Worm (Caenorhabditis elegans): ENCODE measurements around the gene T05C12.9.

T05C12.9 gene

ce11 chrII:8177095-8177494 is 15.9 kb downstream of the T05C12.9 start, which contains the start of gene acr-14 (continued):
- TF ChIP-seq dmd-6 (GFP tag; IDR thresholded peaks at IDR 0.05) (no peak), hlh-30 (tag; optimal IDR thresholded peaks at IDR 0.05; ENCODE audit: insufficient read depth) (no peak)

- TF ChIP-seq unc-62 (GFP tag; optimal IDR thresholded peaks at IDR 0.05 in 1 of 2) (peak in 1 of 2 experiments; percentile 91), unc-62 (tag; optimal IDR thresholded peaks at IDR 0.05) (no peak), unc-39 (tag; optimal IDR thresholded peaks at IDR 0.05) (no peak), dpl-1 (GFP tag; optimal IDR thresholded peaks at IDR 0.05) (no peak), unc-130 (GFP tag; optimal IDR thresholded peaks at IDR 0.05) (no peak)
Observed at ce11 chrII:8174148-8174547, 18.9 kb downstream of the T05C12.9 start.

- no peak for TF ChIP-seq nhr-11 (tag; optimal IDR thresholded peaks at IDR 0.05)
- TF ChIP-seq dpl-1 (GFP tag; optimal IDR thresholded peaks at IDR 0.05), result no peak
- TF ChIP-seq lin-13 (GFP tag; optimal IDR thresholded peaks at IDR 0.05), result no peak
- no peak for TF ChIP-seq zfp-2 (tag; optimal IDR thresholded peaks at IDR 0.05)
- TF ChIP-seq pha-4 (GFP tag; IDR thresholded peaks at IDR 0.05), result no peak
- TF ChIP-seq pha-4 (tag; optimal IDR thresholded peaks at IDR 0.05), result no peak
- no peak for TF ChIP-seq F26F4.8 (GFP tag; conservative IDR thresholded peaks at IDR 0.05)
- no peak for TF ChIP-seq ceh-44 (GFP tag; IDR thresholded peaks at IDR 0.05)
- no peak for TF ChIP-seq lin-1 (GFP tag; IDR thresholded peaks at IDR 0.05)
- no peak for TF ChIP-seq nhr-25 (tag; optimal IDR thresholded peaks at IDR 0.05; ENCODE audit: borderline replicate concordance, insufficient read depth)
- no peak for TF ChIP-seq dmd-6 (GFP tag; IDR thresholded peaks at IDR 0.05)
- TF ChIP-seq egl-27 (tag; optimal IDR thresholded peaks at IDR 0.05), result no peak
- TF ChIP-seq F37D6.2 (tag; optimal IDR thresholded peaks at IDR 0.05), result no peak
- no peak for TF ChIP-seq arid-1 (GFP tag; conservative IDR thresholded peaks at IDR 0.05)
- TF ChIP-seq aly-2 (tag; optimal IDR thresholded peaks at IDR 0.05), result no peak
Observed at ce11 chrII:8173449-8173848, 19.6 kb downstream of the T05C12.9 start, which contains the start of the genes decr-1.3 and T05C12.1. TSS of gene decr-1.3 (minus strand) at chrII:8173549. TSS of gene T05C12.1 (plus strand) at chrII:8173680.

- TF ChIP-seq dmd-6 (GFP tag; IDR thresholded peaks at IDR 0.05) (no peak), skn-1 (tag; optimal IDR thresholded peaks at IDR 0.05) (no peak), nhr-102 (tag; optimal IDR thresholded peaks at IDR 0.05) (no peak), sdz-12 (GFP tag; optimal IDR thresholded peaks at IDR 0.05) (no peak), ztf-7 (tag; optimal IDR thresholded peaks at IDR 0.05) (no peak), zip-2 (tag; optimal IDR thresholded peaks at IDR 0.05) (no peak), F44E2.7 (GFP tag; IDR thresholded peaks at IDR 0.05) (no peak), nhr-10 (tag; optimal IDR thresholded peaks at IDR 0.05) (no peak), zag-1 (tag; optimal IDR thresholded peaks at IDR 0.05) (no peak), T20F7.1 (GFP tag; optimal IDR thresholded peaks at IDR 0.05) (no peak), lin-38 (GFP tag; IDR thresholded peaks at IDR 0.05) (no peak), lsy-2 (tag; optimal IDR thresholded peaks at IDR 0.05) (no peak)
Observed at ce11 chrII:8170374-8170773, 22.7 kb downstream of the T05C12.9 start, which contains the start of gene T05C12.11. TSS of gene T05C12.11 (minus strand) at chrII:8170474.

ce11 chrII:8169283-8169682 is 23.7 kb downstream of the T05C12.9 start, which contains the start of gene T05C12.15:
TSS of gene T05C12.15 (plus strand) at chrII:8169583.
- TF ChIP-seq ctbp-1 (GFP tag; IDR thresholded peaks at IDR 0.05) (no peak), ceh-44 (GFP tag; IDR thresholded peaks at IDR 0.05) (no peak), hlh-11 (tag; optimal IDR thresholded peaks at IDR 0.05) (no peak), mxl-2 (GFP tag; conservative IDR thresholded peaks at IDR 0.05) (no peak), nhr-76 (tag; optimal IDR thresholded peaks at IDR 0.05) (no peak), F49E8.2 (tag; optimal IDR thresholded peaks at IDR 0.05; ENCODE audit: borderline replicate concordance) (no peak), aha-1 (tag) (no peak), ZK546.5 (tag; optimal IDR thresholded peaks at IDR 0.05) (no peak), daf-8 (GFP tag; IDR thresholded peaks at IDR 0.05) (no peak), gei-8 (GFP tag; optimal IDR thresholded peaks at IDR 0.05) (no peak), skn-1 (tag; optimal IDR thresholded peaks at IDR 0.05) (no peak), pqm-1 (tag; optimal IDR thresholded peaks at IDR 0.05) (no peak), tag-97 (GFP tag; IDR thresholded peaks at IDR 0.05) (no peak), dpl-1 (GFP tag; optimal IDR thresholded peaks at IDR 0.05) (no peak), unc-39 (tag; optimal IDR thresholded peaks at IDR 0.05) (no peak), madf-5 (GFP tag; IDR thresholded peaks at IDR 0.05) (no peak), T26A8.4 (GFP tag; IDR thresholded peaks at IDR 0.05) (no peak)
